Fruit fly (Drosophila melanogaster): ENCODE measurements around the gene CG3726.

DNA sequence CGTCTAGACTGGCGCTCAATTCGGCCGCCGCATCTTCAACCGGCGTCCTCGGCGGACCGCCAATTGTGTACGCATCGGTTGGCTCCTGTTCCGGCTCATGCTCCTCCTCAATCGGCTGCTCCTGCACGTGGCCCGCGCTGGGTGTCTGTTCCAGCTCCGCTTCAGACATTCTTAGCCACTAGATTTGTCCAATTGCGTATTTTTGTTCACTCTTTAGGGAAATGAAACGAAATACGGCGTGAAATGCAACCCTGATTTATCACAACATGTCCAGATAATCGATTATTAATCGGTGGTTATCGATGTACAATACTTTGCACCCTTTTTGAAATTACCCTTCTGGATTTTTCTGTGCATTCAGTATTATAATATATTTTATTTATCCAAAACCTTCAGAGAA is 40.3 kb upstream of the CG3726 start, which contains the start of gene mof:
- TF ChIP-seq CG10348 (GFP tag; IDR thresholded peaks at IDR 0.05) (no peak), CG17806 (tag; optimal IDR thresholded peaks at IDR 0.05) (no peak), Ets98B (GFP tag; IDR thresholded peaks at IDR 0.05) (no peak), CG4496 (GFP tag; IDR thresholded peaks at IDR 0.05) (no peak), CG12605 (GFP tag; IDR thresholded peaks at IDR 0.05) (no peak), EcR (GFP tag; optimal IDR thresholded peaks at IDR 0.05) (no peak), CG14655 (GFP tag; optimal IDR thresholded peaks at IDR 0.05) (no peak), Pif1B (GFP tag; optimal IDR thresholded peaks at IDR 0.05) (no peak), CG8159 (tag; optimal IDR thresholded peaks at IDR 0.05) (no peak), CG34367 (tag; optimal IDR thresholded peaks at IDR 0.05) (no peak)

Data from whole organism, pupa.